Fruit fly (Drosophila melanogaster) whole organism, embryonic: Measurements from ENCODE around the gene Non3.

Experiments
- Asciz ChIP-seq: fragments of 200-800 bp; sonication (Bioruptor generic); optimal IDR thresholded peaks from 2 replicates; lab custom pipeline; 2017; ENCODE audit warnings: missing biosample characterization, mild to moderate bottlenecking, missing genetic modification characterization, missing genetic modification reagents
- Atf3 ChIP-seq: fragments of 200-800 bp; sonication (Bioruptor generic); optimal IDR thresholded peaks from 3 replicates; lab custom pipeline; 2016; ENCODE audit warnings: missing biosample characterization, missing genetic modification characterization
- CG10267 ChIP-seq: fragments of 200-800 bp; sonication (Bioruptor generic); optimal IDR thresholded peaks from 2 replicates; lab custom pipeline; 2018; ENCODE audit warnings: missing biosample characterization, mild to moderate bottlenecking, missing genetic modification characterization, moderate library complexity
- CG10431 ChIP-seq: fragments of 200-800 bp; sonication (Bioruptor generic); optimal IDR thresholded peaks from 3 replicates; lab custom pipeline; 2018; ENCODE audit warnings: missing biosample characterization, mild to moderate bottlenecking, missing genetic modification characterization
- CG11696 ChIP-seq: fragments of 200-800 bp; sonication (Bioruptor generic); IDR thresholded peaks from 2 replicates; pipeline ENCODE4 v1.3.6; 2022; ENCODE audit warnings: missing biosample characterization, missing genetic modification characterization
- CG12155 ChIP-seq: fragments of 200-800 bp; sonication (Bioruptor generic); optimal IDR thresholded peaks from 3 replicates; lab custom pipeline; 2016; ENCODE audit warnings: missing biosample characterization, missing genetic modification characterization
- CG1603 ChIP-seq: fragments of 200-800 bp; sonication (Bioruptor generic); optimal IDR thresholded peaks from 2 replicates; lab custom pipeline; 2019; ENCODE audit warnings: missing biosample characterization, mild to moderate bottlenecking, missing genetic modification characterization, moderate library complexity
- CG17186 ChIP-seq: fragments of 200-800 bp; sonication (Bioruptor generic); optimal IDR thresholded peaks from 3 replicates; lab custom pipeline; 2017; ENCODE audit warnings: missing biosample characterization, missing genetic modification reagents, missing genetic modification characterization
- CG17361 ChIP-seq: fragments of 200-800 bp; sonication (Bioruptor generic); IDR thresholded peaks from 3 replicates; pipeline ENCODE4 v1.3.6; 2022; ENCODE audit warnings: missing biosample characterization, missing genetic modification characterization
- CG30020 ChIP-seq: fragments of 200-800 bp; optimal IDR thresholded peaks from 2 replicates; lab custom pipeline; 2019; ENCODE audit warnings: missing biosample characterization, mild to moderate bottlenecking, missing genetic modification characterization, moderate library complexity
- CG30431 ChIP-seq: fragments of 200-800 bp; sonication (Bioruptor generic); optimal IDR thresholded peaks from 2 replicates; lab custom pipeline; 2017; ENCODE audit warnings: missing biosample characterization, missing genetic modification characterization
- CG31388 ChIP-seq: fragments of 200-800 bp; sonication (Bioruptor generic); optimal IDR thresholded peaks from 2 replicates; lab custom pipeline; 2016; ENCODE audit warnings: missing biosample characterization, missing genetic modification characterization
- CG4282 ChIP-seq: fragments of 200-800 bp; sonication (Bioruptor generic); optimal IDR thresholded peaks from 2 replicates; lab custom pipeline; 2016; ENCODE audit warnings: missing biosample characterization, missing genetic modification characterization
- CG43689 ChIP-seq: fragments of 200-800 bp; sonication (Bioruptor generic); IDR thresholded peaks from 2 replicates; pipeline ENCODE4 v1.3.6; 2022; ENCODE audit warnings: missing biosample characterization, missing genetic modification characterization
- CG4854 ChIP-seq: fragments of 200-800 bp; sonication (Bioruptor generic); optimal IDR thresholded peaks from 2 replicates; lab custom pipeline; 2016; ENCODE audit warnings: missing biosample characterization, missing genetic modification characterization, inconsistent platforms
- CG8478 ChIP-seq: fragments of >200 bp; optimal IDR thresholded peaks from 2 replicates; lab custom pipeline; 2018
- CoRest ChIP-seq: fragments of 200-800 bp; sonication (Bioruptor generic); optimal IDR thresholded peaks from 3 replicates; lab custom pipeline; 2018; ENCODE audit warnings: missing biosample characterization, mild to moderate bottlenecking, missing genetic modification characterization, moderate library complexity
- D ChIP-seq, 2 experiments: fragments of 200-800 bp in 1 of 2; fragments of >200 bp in 1 of 2; sonication (Bioruptor generic) in 1 of 2; optimal IDR thresholded peaks; 2 replicates in 1 of 2; 3 replicates in 1 of 2; lab custom pipeline; 2017; ENCODE audit warnings: mild to moderate bottlenecking in 1 of 2, missing biosample characterization in 1 of 2, missing genetic modification characterization in 1 of 2, missing genetic modification reagents in 1 of 2
- Dfd ChIP-seq, 2 experiments: fragments of >200 bp; optimal IDR thresholded peaks; 2 replicates each; lab custom pipeline; 2017; ENCODE audit warnings: missing biosample characterization in 2 of 2, missing genetic modification characterization in 2 of 2
- Dp ChIP-seq: fragments of 200-800 bp; sonication (Bioruptor generic); optimal IDR thresholded peaks from 2 replicates; lab custom pipeline; 2018; ENCODE audit warnings: missing biosample characterization, mild to moderate bottlenecking, missing genetic modification characterization, moderate library complexity
- Ets65A ChIP-seq: fragments of 200-800 bp; sonication (Bioruptor generic); peaks from one replicate; lab custom pipeline; 2016; ENCODE audit warnings: missing biosample characterization, missing genetic modification characterization
- HmgD ChIP-seq: fragments of 200-800 bp; sonication (Bioruptor generic); optimal IDR thresholded peaks from 3 replicates; lab custom pipeline; 2016; ENCODE audit warnings: missing biosample characterization, missing genetic modification characterization
- Hsf ChIP-seq: fragments of 200-800 bp; sonication (Bioruptor generic); optimal IDR thresholded peaks from 3 replicates; lab custom pipeline; 2016; ENCODE audit warnings: missing biosample characterization, missing genetic modification characterization
- Lpt ChIP-seq: fragments of >200 bp; optimal IDR thresholded peaks from 2 replicates; lab custom pipeline; 2018; ENCODE audit warnings: missing biosample characterization, missing genetic modification characterization
- Mrtf ChIP-seq: fragments of 200-800 bp; sonication (Bioruptor generic); IDR thresholded peaks from 3 replicates; pipeline ENCODE4 v1.3.6; 2022; ENCODE audit warnings: missing biosample characterization, missing genetic modification characterization
- Nf-YC ChIP-seq: fragments of 200-800 bp; optimal IDR thresholded peaks from 3 replicates; lab custom pipeline; 2019; ENCODE audit warnings: missing biosample characterization, mild to moderate bottlenecking, missing genetic modification characterization, moderate library complexity
- Rfx ChIP-seq: fragments of 200-800 bp; sonication (Bioruptor generic); IDR thresholded peaks from 2 replicates; pipeline ENCODE4 v1.3.6; 2022; ENCODE audit warnings: missing biosample characterization, missing genetic modification characterization
- Rx ChIP-seq: fragments of 200-800 bp; sonication (Bioruptor generic); IDR thresholded peaks from 2 replicates; pipeline ENCODE4 v1.3.6; 2022; ENCODE audit warnings: missing biosample characterization, missing genetic modification characterization
- Sin3A ChIP-seq: fragments of >200 bp; optimal IDR thresholded peaks from 2 replicates; lab custom pipeline; 2018
- Sry-δ ChIP-seq: fragments of 200-800 bp; sonication (Bioruptor generic); optimal IDR thresholded peaks from 2 replicates; lab custom pipeline; 2016; ENCODE audit warnings: missing biosample characterization, missing genetic modification characterization
- YL-1 ChIP-seq: fragments of 200-800 bp; sonication (Bioruptor generic); optimal IDR thresholded peaks from 3 replicates; lab custom pipeline; 2017; ENCODE audit warnings: missing biosample characterization, mild to moderate bottlenecking, missing genetic modification characterization
- ase ChIP-seq: fragments of 200-800 bp; sonication (Bioruptor generic); IDR thresholded peaks from 3 replicates; pipeline ENCODE4 v1.3.6; 2022; ENCODE audit warnings: missing biosample characterization, missing genetic modification characterization
- crc ChIP-seq: fragments of 200-800 bp; sonication (Bioruptor generic); optimal IDR thresholded peaks from 2 replicates; lab custom pipeline; 2016; ENCODE audit warnings: missing biosample characterization, missing genetic modification characterization
- dan ChIP-seq: fragments of 200-800 bp; sonication (Bioruptor generic); IDR thresholded peaks from 2 replicates; pipeline ENCODE4 v1.3.6; 2022; ENCODE audit warnings: missing biosample characterization, missing genetic modification characterization
- emc ChIP-seq: fragments of 200-800 bp; sonication (Bioruptor generic); optimal IDR thresholded peaks from 2 replicates; lab custom pipeline; 2016; ENCODE audit warnings: missing biosample characterization, missing genetic modification characterization
- ewg ChIP-seq: fragments of 200-800 bp; sonication (Bioruptor generic); optimal IDR thresholded peaks from 3 replicates; lab custom pipeline; 2017; ENCODE audit warnings: mild to moderate bottlenecking, missing biosample characterization, missing genetic modification reagents, missing genetic modification characterization
- fd96Cb ChIP-seq: fragments of 200-800 bp; sonication (Bioruptor generic); optimal IDR thresholded peaks from 2 replicates; lab custom pipeline; 2018; ENCODE audit warnings: missing biosample characterization, mild to moderate bottlenecking, missing genetic modification characterization, moderate library complexity
- fu2 ChIP-seq: fragments of 200-800 bp; sonication (Bioruptor generic); optimal IDR thresholded peaks from 2 replicates; lab custom pipeline; 2016; ENCODE audit warnings: missing biosample characterization, missing genetic modification characterization
- gce ChIP-seq: fragments of 200-800 bp; sonication (Bioruptor generic); IDR thresholded peaks from 3 replicates; pipeline ENCODE4 v1.3.6; 2022; ENCODE audit warnings: missing biosample characterization, missing genetic modification characterization
- gem ChIP-seq: fragments of 200-800 bp; sonication (Bioruptor generic); optimal IDR thresholded peaks from 2 replicates; lab custom pipeline; 2019; ENCODE audit warnings: missing biosample characterization, mild to moderate bottlenecking, missing genetic modification characterization, moderate library complexity
- gfzf ChIP-seq: fragments of 200-800 bp; sonication (Bioruptor generic); optimal IDR thresholded peaks from 2 replicates; lab custom pipeline; 2016; ENCODE audit warnings: missing biosample characterization, mild to moderate bottlenecking, missing genetic modification characterization, moderate library complexity
- gro ChIP-seq: fragments of 200-800 bp; sonication (Bioruptor generic); optimal IDR thresholded peaks from 2 replicates; lab custom pipeline; 2016; ENCODE audit warnings: missing biosample characterization, missing genetic modification characterization
- hth ChIP-seq: fragments of >200 bp; optimal IDR thresholded peaks from 2 replicates; lab custom pipeline; 2017; ENCODE audit warnings: inconsistent platforms
- lbe ChIP-seq: fragments of 200-800 bp; sonication (Bioruptor generic); optimal IDR thresholded peaks from 2 replicates; lab custom pipeline; 2016; ENCODE audit warnings: missing biosample characterization, mild to moderate bottlenecking, missing genetic modification characterization
- nmo ChIP-seq: fragments of 200-800 bp; sonication (Bioruptor generic); optimal IDR thresholded peaks from 2 replicates; lab custom pipeline; 2018; ENCODE audit warnings: missing biosample characterization, mild to moderate bottlenecking, missing genetic modification characterization, moderate library complexity
- odd ChIP-seq: fragments of 200-800 bp; sonication (Bioruptor generic); optimal IDR thresholded peaks from 2 replicates; lab custom pipeline; 2017; ENCODE audit warnings: missing biosample characterization, mild to moderate bottlenecking, missing genetic modification characterization
- onecut ChIP-seq: fragments of 200-800 bp; sonication (Bioruptor generic); IDR thresholded peaks from 2 replicates; pipeline ENCODE4 v1.3.6; 2022; ENCODE audit warnings: missing biosample characterization, missing genetic modification characterization
- pho ChIP-seq: fragments of 200-800 bp; sonication (Bioruptor generic); optimal IDR thresholded peaks from 2 replicates; lab custom pipeline; 2016; ENCODE audit warnings: missing biosample characterization, missing genetic modification characterization
- pum ChIP-seq: fragments of 200-800 bp; sonication (Bioruptor generic); optimal IDR thresholded peaks from 2 replicates; lab custom pipeline; 2016; ENCODE audit warnings: missing biosample characterization, missing genetic modification characterization
- run ChIP-seq: fragments of 200-800 bp; sonication (Bioruptor generic); optimal IDR thresholded peaks from 3 replicates; lab custom pipeline; 2018; ENCODE audit warnings: missing biosample characterization, mild to moderate bottlenecking, missing genetic modification characterization
- slbo ChIP-seq: fragments of 200-800 bp; sonication (Bioruptor generic); IDR thresholded peaks from 2 replicates; pipeline ENCODE4 v1.3.6; 2022; ENCODE audit warnings: missing biosample characterization, missing genetic modification characterization
- stwl ChIP-seq: fragments of 200-800 bp; sonication (Bioruptor generic); optimal IDR thresholded peaks from 3 replicates; lab custom pipeline; 2018; ENCODE audit warnings: missing biosample characterization, mild to moderate bottlenecking, missing genetic modification characterization, moderate library complexity

Non3 gene

dm6 chr3R:18199177-18199884, 24.2 kb upstream of the Non3 start, which contains the start of the genes Ssdp and CG7985 (continued):
- TF ChIP-seq odd (GFP tag; lab: Kevin White, UChicago) (no peak), Hsf (GFP tag; lab: Kevin White, UChicago) (peak; percentile 11), Sin3A (lab: Kevin White, UChicago) (peak; percentile 91), CG8478 (lab: Kevin White, UChicago) (no peak), gfzf (GFP tag; lab: Kevin White, UChicago) (peak; percentile 81), gce (GFP tag; lab: Robert Waterston, UW) (no peak), CG31388 (GFP tag; lab: Kevin White, UChicago) (no peak), slbo (GFP tag; lab: Robert Waterston, UW) (no peak), Sry-δ (GFP tag; lab: Kevin White, UChicago) (peak; percentile 27), Rx (GFP tag; lab: Robert Waterston, UW) (no peak), CG17361 (no peak), Ets65A (GFP tag; lab: Kevin White, UChicago) (no peak), Rfx (GFP tag; lab: Robert Waterston, UW) (no peak), CG43689 (GFP tag; lab: Robert Waterston, UW) (no peak), run (tag; lab: Kevin White, UChicago) (no peak), ase (GFP tag; lab: Robert Waterston, UW) (no peak), CG4854 (GFP tag; lab: Kevin White, UChicago) (peak; percentile 46), CoRest (tag; lab: Kevin White, UChicago) (peak; percentile 46), lbe (GFP tag; lab: Kevin White, UChicago) (no peak), CG11696 (GFP tag; lab: Robert Waterston, UW) (no peak), emc (no peak), fd96Cb (no peak), onecut (GFP tag; lab: Robert Waterston, UW) (peak; percentile 86), CG10267 (tag; lab: Kevin White, UChicago) (peak; percentile 8), pho (no peak), CG12155 (GFP tag; lab: Kevin White, UChicago) (no peak), crc (GFP tag; lab: Kevin White, UChicago) (no peak), stwl (peak; percentile 4), CG10431 (no peak), CG1603 (tag; lab: Kevin White, UChicago) (peak; percentile 27), HmgD (no peak)

- TF ChIP-seq pum (GFP tag; lab: Kevin White, UChicago) (no peak), gem (tag; lab: Kevin White, UChicago) (no peak), ewg (GFP tag; lab: Kevin White, UChicago) (peak; percentile 69), Nf-YC (no peak), D (optimal IDR thresholded peaks at IDR 0.05; lab: Kevin White, UChicago) (peak; percentile 6), D (GFP tag; optimal IDR thresholded peaks at IDR 0.05; lab: Kevin White, UChicago) (no peak), dan (no peak), CG17186 (GFP tag; lab: Kevin White, UChicago) (peak; percentile 37), CoRest (tag; lab: Kevin White, UChicago) (no peak), fu2 (GFP tag; lab: Kevin White, UChicago) (no peak), CG10431 (peak; percentile 100), Dfd (GFP tag; optimal IDR thresholded peaks at IDR 0.05; lab: Kevin White, UChicago) (no peak), CG30431 (no peak), nmo (GFP tag; lab: Kevin White, UChicago) (no peak), Atf3 (GFP tag; lab: Kevin White, UChicago) (no peak), Asciz (GFP tag; lab: Kevin White, UChicago) (no peak), CG4282 (no peak), CG30020 (tag; lab: Kevin White, UChicago) (no peak), Mrtf (GFP tag; lab: Robert Waterston, UW) (no peak), gro (GFP tag; lab: Kevin White, UChicago) (no peak), hth (no peak), YL-1 (GFP tag; lab: Kevin White, UChicago) (no peak), Dp (peak; percentile 60), Lpt (no peak)
These were observed 23.7 kb upstream of the Non3 start for dm6 chr3R:18199885-18200249.
